Fruit fly (Drosophila melanogaster) whole organism, embryonic: ENCODE results near the gene mop.

Experiments used
- Aef1 ChIP-seq: fragments of 200-800 bp; sonication (Bioruptor generic); IDR thresholded peaks from 3 replicates; pipeline ENCODE4 v1.3.6; 2022; ENCODE audit warnings: missing biosample characterization, missing genetic modification characterization
- Awh ChIP-seq: fragments of 200-800 bp; sonication (Bioruptor generic); IDR thresholded peaks from 2 replicates; pipeline ENCODE4, ENCODE4 v1.3.6; 2022; ENCODE audit warnings: missing biosample characterization, missing genetic modification characterization
- CG12236 ChIP-seq: fragments of 200-800 bp; sonication (Bioruptor generic); optimal IDR thresholded peaks from 2 replicates; lab custom pipeline; 2016; ENCODE audit warnings: missing biosample characterization, missing genetic modification characterization
- CG13624 ChIP-seq: fragments of 200-800 bp; sonication (Bioruptor generic); optimal IDR thresholded peaks from 2 replicates; lab custom pipeline; 2016; ENCODE audit warnings: missing biosample characterization, missing genetic modification characterization
- CG1602 ChIP-seq: fragments of 200-800 bp; sonication (Bioruptor generic); optimal IDR thresholded peaks from 3 replicates; lab custom pipeline; 2016; ENCODE audit warnings: missing biosample characterization, missing genetic modification characterization
- CG16815 ChIP-seq: fragments of 200-800 bp; sonication (Bioruptor generic); optimal IDR thresholded peaks from 3 replicates; lab custom pipeline; 2017; ENCODE audit warnings: missing biosample characterization, mild to moderate bottlenecking, missing genetic modification characterization
- CG17361 ChIP-seq: fragments of 200-800 bp; sonication (Bioruptor generic); IDR thresholded peaks from 3 replicates; pipeline ENCODE4 v1.3.6; 2022; ENCODE audit warnings: missing biosample characterization, missing genetic modification characterization
- CG17802 ChIP-seq: fragments of 200-800 bp; sonication (Bioruptor generic); optimal IDR thresholded peaks from 2 replicates; lab custom pipeline; 2018; ENCODE audit warnings: missing biosample characterization, mild to moderate bottlenecking, missing genetic modification characterization, moderate library complexity
- CG18011 ChIP-seq: fragments of 200-800 bp; sonication (Bioruptor generic); optimal IDR thresholded peaks from 2 replicates; lab custom pipeline; 2017; ENCODE audit warnings: missing biosample characterization, missing genetic modification characterization, mild to moderate bottlenecking, moderate library complexity, missing genotype
- CG2712 ChIP-seq: fragments of 200-800 bp; optimal IDR thresholded peaks from 3 replicates; lab custom pipeline; 2019; ENCODE audit warnings: missing biosample characterization, mild to moderate bottlenecking, missing genetic modification characterization, moderate library complexity
- CG33213 ChIP-seq: fragments of 200-800 bp; sonication (Bioruptor generic); optimal IDR thresholded peaks from 3 replicates; lab custom pipeline; 2016; ENCODE audit warnings: missing biosample characterization, missing genetic modification characterization
- CG3838 ChIP-seq: fragments of 200-800 bp; sonication (Bioruptor generic); optimal IDR thresholded peaks from 3 replicates; lab custom pipeline; 2016; ENCODE audit warnings: missing biosample characterization, missing genetic modification characterization
- CG42726 ChIP-seq: fragments of 200-800 bp; sonication (Bioruptor generic); IDR thresholded peaks from 2 replicates; pipeline ENCODE4 v1.3.6; 2022; ENCODE audit warnings: missing biosample characterization, missing genetic modification characterization; ENCODE audit not compliant: partially characterized antibody
- CG6175 ChIP-seq: fragments of 200-800 bp; sonication (Bioruptor generic); IDR thresholded peaks from 3 replicates; pipeline ENCODE4 v1.3.6; 2022; ENCODE audit warnings: missing biosample characterization, missing genetic modification characterization
- CG6272 ChIP-seq: fragments of 200-800 bp; sonication (Bioruptor generic); IDR thresholded peaks from 2 replicates; pipeline ENCODE4 v1.3.6; 2022; ENCODE audit warnings: missing biosample characterization, missing genetic modification characterization
- CG6683 ChIP-seq: fragments of 200-800 bp; sonication (Bioruptor generic); optimal IDR thresholded peaks from 2 replicates; lab custom pipeline; 2017; ENCODE audit warnings: missing biosample characterization, mild to moderate bottlenecking, missing genetic modification characterization, missing genetic modification reagents
- CG8765 ChIP-seq: fragments of 200-800 bp; sonication (Bioruptor generic); IDR thresholded peaks from 2 replicates; pipeline ENCODE4 v1.3.6; 2022; ENCODE audit warnings: missing biosample characterization, missing genetic modification characterization
- CG9609 ChIP-seq: fragments of 200-800 bp; sonication (Bioruptor generic); optimal IDR thresholded peaks from 3 replicates; lab custom pipeline; 2016; ENCODE audit warnings: missing biosample characterization, missing genetic modification characterization
- CG9727 ChIP-seq: fragments of 200-800 bp; sonication (Bioruptor generic); optimal IDR thresholded peaks from 3 replicates; lab custom pipeline; 2017; ENCODE audit warnings: missing biosample characterization, mild to moderate bottlenecking, missing genetic modification characterization
- Camta ChIP-seq: fragments of 200-800 bp; sonication (Bioruptor generic); optimal IDR thresholded peaks from 2 replicates; lab custom pipeline; 2016; ENCODE audit warnings: missing biosample characterization, missing genetic modification characterization
- CoRest ChIP-seq: fragments of 200-800 bp; sonication (Bioruptor generic); optimal IDR thresholded peaks from 3 replicates; lab custom pipeline; 2018; ENCODE audit warnings: missing biosample characterization, mild to moderate bottlenecking, missing genetic modification characterization, moderate library complexity
- Deaf1 ChIP-seq: fragments of 200-800 bp; optimal IDR thresholded peaks from 3 replicates; lab custom pipeline; 2019; ENCODE audit warnings: missing biosample characterization, mild to moderate bottlenecking, missing genetic modification characterization, moderate library complexity
- Doc2 ChIP-seq: fragments of 200-800 bp; sonication (Bioruptor generic); IDR thresholded peaks from 2 replicates; pipeline ENCODE4 v1.3.6; 2022; ENCODE audit warnings: missing biosample characterization, missing genetic modification characterization
- E2f1 ChIP-seq: fragments of 200-800 bp; sonication (Bioruptor generic); IDR thresholded peaks from 2 replicates; pipeline ENCODE4 v1.3.6; 2022; ENCODE audit warnings: missing biosample characterization, missing genetic modification characterization
- ERR ChIP-seq: fragments of 200-800 bp; sonication (Bioruptor generic); optimal IDR thresholded peaks from 2 replicates; lab custom pipeline; 2016; ENCODE audit warnings: missing biosample characterization, missing genetic modification characterization
- Hand ChIP-seq: fragments of 200-800 bp; sonication (Bioruptor generic); optimal IDR thresholded peaks from 2 replicates; lab custom pipeline; 2017; ENCODE audit warnings: mild to moderate bottlenecking, missing biosample characterization, missing genetic modification reagents, missing genetic modification characterization
- Jarid2 ChIP-seq: fragments of 200-800 bp; sonication (Bioruptor generic); optimal IDR thresholded peaks from 3 replicates; lab custom pipeline; 2017; ENCODE audit warnings: mild to moderate bottlenecking, missing biosample characterization, missing genetic modification reagents, missing genetic modification characterization
- Max ChIP-seq: fragments of 200-800 bp; sonication (Bioruptor generic); optimal IDR thresholded peaks from 2 replicates; lab custom pipeline; 2016; ENCODE audit warnings: missing biosample characterization, mild to moderate bottlenecking, missing genetic modification characterization
- Meics ChIP-seq: fragments of 200-800 bp; sonication (Bioruptor generic); optimal IDR thresholded peaks from 2 replicates; lab custom pipeline; 2017; ENCODE audit warnings: missing biosample characterization, mild to moderate bottlenecking, missing genetic modification characterization
- Mes4 ChIP-seq: fragments of 200-800 bp; sonication (Bioruptor generic); optimal IDR thresholded peaks from 2 replicates; lab custom pipeline; 2016; ENCODE audit warnings: missing biosample characterization, missing genetic modification characterization
- Oaz ChIP-seq: fragments of 200-800 bp; sonication (Bioruptor generic); IDR thresholded peaks from 2 replicates; pipeline ENCODE4 v1.3.6; 2022; ENCODE audit warnings: missing biosample characterization, missing genetic modification characterization
- Ptx1 ChIP-seq: fragments of 200-800 bp; sonication (Bioruptor generic); IDR thresholded peaks from 2 replicates; pipeline ENCODE4 v1.3.6; 2022; ENCODE audit warnings: missing biosample characterization, missing genetic modification characterization
- Sin3A ChIP-seq: fragments of >200 bp; optimal IDR thresholded peaks from 2 replicates; lab custom pipeline; 2018
- Stat92E ChIP-seq, 3 experiments: fragments of >200 bp in 2 of 3; fragments of 200-800 bp in 1 of 3; sonication (Bioruptor generic) in 1 of 3; optimal IDR thresholded peaks; 2 replicates each; lab custom pipeline; 2017 to 2019; ENCODE audit warnings: missing biosample characterization in 3 of 3, missing genetic modification characterization in 3 of 3, mild to moderate bottlenecking in 1 of 3, moderate library complexity in 1 of 3
- TFAM ChIP-seq: fragments of 200-800 bp; sonication (Bioruptor generic); optimal IDR thresholded peaks from 2 replicates; lab custom pipeline; 2017; ENCODE audit warnings: missing biosample characterization, missing genetic modification characterization, inconsistent platforms
- Xbp1 ChIP-seq: fragments of 200-800 bp; sonication (Bioruptor generic); optimal IDR thresholded peaks from 3 replicates; lab custom pipeline; 2016; ENCODE audit warnings: missing biosample characterization, mild to moderate bottlenecking, missing genetic modification characterization
- al ChIP-seq: fragments of 200-800 bp; sonication (Bioruptor generic); IDR thresholded peaks from 2 replicates; pipeline ENCODE4 v1.3.6; 2022; ENCODE audit warnings: missing biosample characterization, missing genetic modification characterization
- chn ChIP-seq: fragments of 200-800 bp; sonication (Bioruptor generic); optimal IDR thresholded peaks from 2 replicates; lab custom pipeline; 2016; ENCODE audit warnings: missing biosample characterization, missing genetic modification characterization
- ci ChIP-seq: fragments of 200-800 bp; sonication (Bioruptor generic); IDR thresholded peaks from 3 replicates; pipeline ENCODE4 v1.3.6; 2022; ENCODE audit warnings: missing biosample characterization, missing genetic modification characterization
- corto ChIP-seq: fragments of 200-800 bp; sonication (Bioruptor generic); optimal IDR thresholded peaks from 2 replicates; lab custom pipeline; 2016; ENCODE audit warnings: missing biosample characterization, mild to moderate bottlenecking, missing genetic modification characterization, moderate library complexity
- dati ChIP-seq: fragments of 200-800 bp; sonication (Bioruptor generic); IDR thresholded peaks from 2 replicates; pipeline ENCODE4 v1.3.6; 2022; ENCODE audit warnings: missing biosample characterization, missing genetic modification characterization
- dysf ChIP-seq: fragments of 200-800 bp; sonication (Bioruptor generic); IDR thresholded peaks from 3 replicates; pipeline ENCODE4 v1.3.6; 2022; ENCODE audit warnings: missing biosample characterization, missing genetic modification characterization
- gfzf ChIP-seq: fragments of 200-800 bp; sonication (Bioruptor generic); optimal IDR thresholded peaks from 2 replicates; lab custom pipeline; 2016; ENCODE audit warnings: missing biosample characterization, mild to moderate bottlenecking, missing genetic modification characterization, moderate library complexity
- gsb-n ChIP-seq: fragments of 200-800 bp; sonication (Bioruptor generic); optimal IDR thresholded peaks from 3 replicates; lab custom pipeline; 2018; ENCODE audit warnings: missing biosample characterization, mild to moderate bottlenecking, missing genetic modification characterization
- maf-S ChIP-seq: fragments of 200-800 bp; sonication (Bioruptor generic); optimal IDR thresholded peaks from 2 replicates; lab custom pipeline; 2016; ENCODE audit warnings: missing biosample characterization, missing genetic modification characterization
- pum ChIP-seq: fragments of 200-800 bp; sonication (Bioruptor generic); optimal IDR thresholded peaks from 2 replicates; lab custom pipeline; 2016; ENCODE audit warnings: missing biosample characterization, missing genetic modification characterization
- sob ChIP-seq: fragments of 200-800 bp; sonication (Bioruptor generic); IDR thresholded peaks from 2 replicates; pipeline ENCODE4 v1.3.6; 2022; ENCODE audit warnings: missing biosample characterization, missing genetic modification characterization
- sug ChIP-seq: fragments of 200-800 bp; optimal IDR thresholded peaks from 2 replicates; lab custom pipeline; 2019; ENCODE audit warnings: missing biosample characterization, mild to moderate bottlenecking, missing genetic modification characterization, moderate library complexity
- tna ChIP-seq: fragments of 200-800 bp; sonication (Bioruptor generic); IDR thresholded peaks from 2 replicates; pipeline ENCODE4 v1.3.6; 2022; ENCODE audit warnings: missing biosample characterization, missing genetic modification characterization; ENCODE audit not compliant: partially characterized antibody
- wdn ChIP-seq: fragments of 200-800 bp; sonication (Bioruptor generic); IDR thresholded peaks from 2 replicates; pipeline ENCODE4 v1.3.6; 2022; ENCODE audit warnings: missing biosample characterization, missing genetic modification characterization

mop gene

DNA sequence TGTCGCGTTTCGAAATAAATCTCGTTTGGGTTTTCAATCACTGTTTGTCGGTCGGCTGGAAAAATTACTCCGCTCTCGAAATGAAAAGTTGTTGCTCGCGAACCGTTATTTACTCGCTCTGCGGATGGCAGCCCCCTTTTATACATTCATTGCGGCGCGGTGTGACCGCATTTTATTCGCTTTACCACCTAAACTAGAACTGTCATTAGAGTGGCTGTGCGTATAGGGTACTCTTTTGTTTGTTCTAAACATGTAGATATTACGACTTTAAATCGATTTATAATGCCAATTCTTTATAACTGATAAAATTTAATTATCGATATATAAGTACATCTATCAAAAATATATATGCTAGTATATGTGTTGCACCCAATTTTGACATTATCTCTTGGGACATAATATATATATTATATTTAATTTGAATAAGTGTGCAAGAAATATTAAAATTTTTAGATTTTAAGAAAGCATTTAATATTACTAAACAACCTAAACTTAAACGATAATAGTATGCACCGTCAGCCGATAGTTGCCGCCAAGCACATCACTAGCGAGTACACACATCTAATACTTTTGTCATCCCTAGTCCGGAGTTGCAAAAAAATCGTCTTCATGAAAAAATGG is 10.4 kb upstream of the mop start, which contains the start of the genes bmm and Tdrd3 (continued):
- TF ChIP-seq CG17361 (GFP tag; lab: Robert Waterston, UW) (peak; percentile 93), E2f1 (peak; percentile 62; the same call in 1 of the 2 replicates), sob (GFP tag; lab: Robert Waterston, UW) (peak; percentile 89), ci (GFP tag; lab: Robert Waterston, UW) (peak; percentile 73), Stat92E (GFP tag; optimal IDR thresholded peaks at IDR 0.05; lab: Kevin White, UChicago) (peak in 1 of 3 experiments; percentile 63), CG9609 (GFP tag; lab: Kevin White, UChicago) (peak; percentile 55), CG1602 (peak; percentile 87), CG17802 (tag; lab: Kevin White, UChicago) (peak; percentile 19), CG9727 (GFP tag; lab: Kevin White, UChicago) (peak; percentile 84), dysf (GFP tag; lab: Robert Waterston, UW) (peak; percentile 82), wdn (GFP tag; lab: Robert Waterston, UW) (peak; percentile 43; the same call in 1 of the 2 replicates), CG16815 (GFP tag; lab: Kevin White, UChicago) (peak; percentile 78), gsb-n (tag; lab: Kevin White, UChicago) (peak; percentile 68), Jarid2 (peak; percentile 88), Awh (GFP tag; lab: Robert Waterston, UW) (peak; percentile 31; the same call in 1 of the 2 replicates), CG6175 (GFP tag; lab: Robert Waterston, UW) (peak; percentile 70; the same call in 1 of the 3 replicates), Doc2 (no peak), CG6683 (GFP tag; lab: Kevin White, UChicago) (peak; percentile 52), CG42726 (GFP tag; lab: Robert Waterston, UW) (peak; percentile 86), Hand (peak; percentile 13), Deaf1 (tag; lab: Kevin White, UChicago) (peak; percentile 54), CG3838 (GFP tag; lab: Kevin White, UChicago) (peak; percentile 48), chn (GFP tag; lab: Kevin White, UChicago) (peak; percentile 54), maf-S (GFP tag; lab: Kevin White, UChicago) (peak; percentile 61), CG12236 (GFP tag; lab: Kevin White, UChicago) (no peak), ERR (no peak), CG33213 (no peak), CG18011 (GFP tag; lab: Kevin White, UChicago) (peak; percentile 34), Mes4 (no peak), dati (GFP tag; lab: Robert Waterston, UW) (0 out of 2 replicates have a peak, but pooled peaks have one; percentile 23), CoRest (tag; lab: Kevin White, UChicago) (peak; percentile 95), tna (GFP tag; lab: Robert Waterston, UW) (peak; percentile 57), al (GFP tag; lab: Robert Waterston, UW) (peak; percentile 60), CG2712 (tag; lab: Kevin White, UChicago) (peak; percentile 91), pum (GFP tag; lab: Kevin White, UChicago) (peak; percentile 46), Meics (GFP tag; lab: Kevin White, UChicago) (peak; percentile 89), Ptx1 (GFP tag; lab: Robert Waterston, UW) (peak; percentile 64), Sin3A (peak; percentile 12), Camta (GFP tag; lab: Kevin White, UChicago) (no peak), CG6272 (peak; percentile 88), TFAM (no peak), gfzf (GFP tag; lab: Kevin White, UChicago) (peak; percentile 77), Xbp1 (GFP tag; lab: Kevin White, UChicago) (peak; percentile 90), CG8765 (peak; percentile 71), sug (tag; lab: Kevin White, UChicago) (peak; percentile 90), CG13624 (GFP tag; lab: Kevin White, UChicago) (peak; percentile 35), Max (GFP tag; lab: Kevin White, UChicago) (peak; percentile 39), Oaz (peak; percentile 64), corto (GFP tag; lab: Kevin White, UChicago) (peak; percentile 11), Aef1 (GFP tag; lab: Robert Waterston, UW) (peak; percentile 75)
